Worm (Caenorhabditis elegans) whole organism, L4 larva: ENCODE results near the gene K09H11.4.

Experiments used
- R02D3.7 ChIP-seq: fragments of 150-350 bp; sonication (generic microtip); optimal IDR thresholded peaks from 3 replicates; lab custom pipeline; 2014; ENCODE audit warnings: missing biosample characterization, missing genetic modification characterization
- Y75B8A.6 ChIP-seq: fragments of 200-800 bp; sonication (Bioruptor generic); IDR thresholded peaks from 2 replicates; pipeline ENCODE4 v1.3.6; 2022; ENCODE audit warnings: missing genetic modification reagents, missing genetic modification characterization, missing compliant biosample characterization
- aha-1 ChIP-seq: fragments of 150-350 bp; peaks from one replicate; lab custom pipeline; 2014; ENCODE audit warnings: missing biosample characterization, missing genetic modification characterization
- ama-1 ChIP-seq: fragments of 150-350 bp; optimal IDR thresholded peaks from 2 replicates; lab custom pipeline; 2014; ENCODE audit warnings: inconsistent platforms, mixed read lengths
- ceh-82 ChIP-seq: sonication (generic microtip); optimal IDR thresholded peaks from 2 replicates; lab custom pipeline; 2017; ENCODE audit warnings: missing biosample characterization, missing genetic modification characterization
- ces-1 ChIP-seq: fragments of 150-350 bp; sonication (generic microtip); optimal IDR thresholded peaks from 4 replicates; lab custom pipeline; 2014; ENCODE audit warnings: missing biosample characterization, missing genetic modification reagents, missing genetic modification characterization
- ctbp-1 ChIP-seq: fragments of 200-800 bp; sonication (Bioruptor generic); IDR thresholded peaks from 2 replicates; pipeline ENCODE4 v1.3.6; 2022; ENCODE audit warnings: missing genetic modification reagents, missing genetic modification characterization, missing compliant biosample characterization
- daf-12 ChIP-seq: fragments of 150-350 bp; optimal IDR thresholded peaks from 2 replicates; lab custom pipeline; 2014; ENCODE audit warnings: missing biosample characterization, missing genetic modification reagents, missing genetic modification characterization
- daf-16 ChIP-seq, 3 experiments: sonication (generic microtip); optimal IDR thresholded peaks; 2 replicates each; lab custom pipeline; 2016 to 2017; ENCODE audit warnings: missing genetic modification characterization in 3 of 3, missing genetic modification reagents in 3 of 3, mild to moderate bottlenecking in 2 of 3, missing compliant biosample characterization in 2 of 3, missing biosample characterization in 1 of 3, moderate library complexity in 1 of 3
- dmd-6 ChIP-seq: fragments of 200-800 bp; sonication (Bioruptor generic); IDR thresholded peaks from 2 replicates; pipeline ENCODE4 v1.3.6; 2022; ENCODE audit warnings: missing genetic modification reagents, missing genetic modification characterization, missing compliant biosample characterization
- duxl-1 ChIP-seq: sonication (generic microtip); optimal IDR thresholded peaks from 2 replicates; lab custom pipeline; 2016; ENCODE audit warnings: mild to moderate bottlenecking, missing genetic modification characterization, moderate library complexity, missing compliant biosample characterization; ENCODE audit not compliant: poor library complexity
- egl-27 ChIP-seq: sonication (generic microtip); optimal IDR thresholded peaks from 3 replicates; lab custom pipeline; 2017; ENCODE audit warnings: missing biosample characterization, missing genetic modification reagents, missing genetic modification characterization
- hlh-11 ChIP-seq: fragments of 200-800 bp; sonication (Bioruptor generic); optimal IDR thresholded peaks from 2 replicates; lab custom pipeline; 2018; ENCODE audit warnings: mild to moderate bottlenecking, missing genetic modification characterization, missing compliant biosample characterization
- hlh-30 ChIP-seq: sonication (generic microtip); optimal IDR thresholded peaks from 2 replicates; lab custom pipeline; 2017; ENCODE audit warnings: antibody characterized with exemption, mild to moderate bottlenecking, missing genetic modification characterization, missing compliant biosample characterization; ENCODE audit not compliant: insufficient read depth
- hmg-1.1 ChIP-seq: fragments of 200-800 bp; sonication (Bioruptor generic); IDR thresholded peaks from 2 replicates; pipeline ENCODE4 v1.3.6; 2022; ENCODE audit warnings: missing genetic modification reagents, missing genetic modification characterization, missing compliant biosample characterization
- jun-1 ChIP-seq: fragments of 150-350 bp; optimal IDR thresholded peaks from 2 replicates; lab custom pipeline; 2014; ENCODE audit warnings: missing biosample characterization, missing genetic modification reagents, missing genetic modification characterization
- lin-38 ChIP-seq: fragments of 200-800 bp; sonication (Bioruptor generic); IDR thresholded peaks from 2 replicates; pipeline ENCODE4 v1.3.6; 2022; ENCODE audit warnings: missing genetic modification reagents, missing genetic modification characterization, missing compliant biosample characterization
- mdl-1 ChIP-seq, 2 experiments: fragments of 150-350 bp in 1 of 2; sonication (generic microtip) in 1 of 2; optimal IDR thresholded peaks; 2 replicates each; lab custom pipeline; 2014 to 2017; ENCODE audit warnings: missing biosample characterization in 2 of 2, missing genetic modification characterization in 2 of 2
- nhr-11 ChIP-seq: fragments of 150-350 bp; optimal IDR thresholded peaks from 2 replicates; lab custom pipeline; 2014; ENCODE audit warnings: missing biosample characterization, missing genetic modification characterization
- nhr-42 ChIP-seq: fragments of 200-800 bp; sonication (Bioruptor generic); IDR thresholded peaks from 2 replicates; pipeline ENCODE4 v1.3.6; 2022; ENCODE audit warnings: missing genetic modification characterization, missing compliant biosample characterization
- php-3 ChIP-seq: fragments of 200-800 bp; sonication (Bioruptor generic); IDR thresholded peaks from 2 replicates; pipeline ENCODE4 v1.3.6; 2022; ENCODE audit warnings: missing genetic modification reagents, missing genetic modification characterization, missing compliant biosample characterization
- saeg-2 ChIP-seq: fragments of 200-800 bp; sonication (Bioruptor generic); IDR thresholded peaks from 2 replicates; pipeline ENCODE4 v1.3.6; 2022; ENCODE audit warnings: missing genetic modification reagents, missing genetic modification characterization, missing compliant biosample characterization
- tag-97 ChIP-seq: fragments of 200-800 bp; sonication (Bioruptor generic); IDR thresholded peaks from 2 replicates; pipeline ENCODE4 v1.3.6; 2022; ENCODE audit warnings: missing genetic modification characterization, missing compliant biosample characterization
- unc-62 ChIP-seq, 3 experiments: fragments of 150-350 bp in 1 of 3; sonication (generic microtip); optimal IDR thresholded peaks in 2 of 3; peaks in 1 of 3; 1 replicate in 1 of 3; 2 replicates in 2 of 3; lab custom pipeline; 2014 to 2017; ENCODE audit warnings: missing biosample characterization in 3 of 3, missing genetic modification characterization in 3 of 3, missing genetic modification reagents in 3 of 3, missing genotype in 1 of 3
- vab-7 ChIP-seq: fragments of 200-800 bp; sonication (Bioruptor generic); IDR thresholded peaks from 2 replicates; pipeline ENCODE4 v1.3.6; 2022; ENCODE audit warnings: missing genetic modification reagents, missing genetic modification characterization, missing compliant biosample characterization
- zfp-2 ChIP-seq: sonication (generic microtip); optimal IDR thresholded peaks from 2 replicates; lab custom pipeline; 2016; ENCODE audit warnings: mild to moderate bottlenecking, missing genetic modification characterization, missing compliant biosample characterization
- zip-11 ChIP-seq: fragments of 200-800 bp; sonication (Bioruptor generic); IDR thresholded peaks from 2 replicates; pipeline ENCODE4 v1.3.6; 2022; ENCODE audit warnings: missing genetic modification characterization, missing compliant biosample characterization

Gene K09H11.4

ce11 chrV:5684534-5684933 is 41.8 kb downstream of the K09H11.4 start, which contains the start of the genes hmgs-1 and F25B4.4 (continued):
- TF ChIP-seq dmd-6 (GFP tag; lab: Robert Waterston, UW) (peak; percentile 80), daf-16 (GFP tag; optimal IDR thresholded peaks at IDR 0.05; lab: Kevin White, UChicago) (peak in 1 of 2 experiments; percentile 27), daf-16 (tag; optimal IDR thresholded peaks at IDR 0.05; lab: Kevin White, UChicago) (peak; percentile 33), egl-27 (tag; lab: Kevin White, UChicago) (no peak)

ce11 chrV:5682530-5682929 is 43.8 kb downstream of the K09H11.4 start, which contains the start of gene prp-39:
prp-39 (minus strand) TSS chrV:5682630.
- TF ChIP-seq duxl-1 (no peak), dmd-6 (GFP tag; lab: Robert Waterston, UW) (no peak), unc-62 (GFP tag; optimal IDR thresholded peaks at IDR 0.05 in 1 of 2; lab: Kevin White, UChicago) (no peak), unc-62 (tag; optimal IDR thresholded peaks at IDR 0.05; lab: Kevin White, UChicago) (no peak), mdl-1 (tag; optimal IDR thresholded peaks at IDR 0.05; lab: Kevin White, UChicago) (no peak), ces-1 (no peak), ama-1 (lab: Kevin White, UChicago) (peak; percentile 45), hlh-30 (tag; lab: Kevin White, UChicago) (no peak), daf-16 (GFP tag; optimal IDR thresholded peaks at IDR 0.05; lab: Kevin White, UChicago) (no peak), daf-16 (tag; optimal IDR thresholded peaks at IDR 0.05; lab: Kevin White, UChicago) (peak; percentile 1), nhr-11 (tag; lab: Kevin White, UChicago) (no peak)

ce11 chrV:5677947-5678346 is 48.4 kb downstream of the K09H11.4 start:
- no peak for TF ChIP-seq hlh-11 (tag; lab: Kevin White, UChicago)
- peak; percentile 93 for TF ChIP-seq aha-1 (tag; lab: Kevin White, UChicago)

- TF ChIP-seq unc-62 (GFP tag; optimal IDR thresholded peaks at IDR 0.05 in 1 of 2; lab: Kevin White, UChicago), result no peak
- TF ChIP-seq unc-62 (tag; optimal IDR thresholded peaks at IDR 0.05; lab: Kevin White, UChicago), result no peak
- no peak for TF ChIP-seq zfp-2 (tag; lab: Kevin White, UChicago)
- no peak for TF ChIP-seq zip-11 (GFP tag; lab: Robert Waterston, UW)
- TF ChIP-seq php-3 (GFP tag; lab: Robert Waterston, UW), result no peak
- no peak for TF ChIP-seq lin-38 (GFP tag; lab: Robert Waterston, UW)
- TF ChIP-seq vab-7 (GFP tag; lab: Robert Waterston, UW), result no peak
- TF ChIP-seq nhr-42 (GFP tag; lab: Robert Waterston, UW), result no peak
- TF ChIP-seq saeg-2 (GFP tag; lab: Robert Waterston, UW), result no peak
- no peak for TF ChIP-seq jun-1 (tag; lab: Kevin White, UChicago)
- TF ChIP-seq tag-97 (GFP tag; lab: Robert Waterston, UW), result no peak
- TF ChIP-seq ctbp-1 (GFP tag; lab: Robert Waterston, UW), result no peak
- TF ChIP-seq daf-12 (tag; lab: Kevin White, UChicago), result no peak
- no peak for TF ChIP-seq ceh-82 (tag; lab: Kevin White, UChicago)
- TF ChIP-seq hmg-1.1, result no peak
- no peak for TF ChIP-seq R02D3.7 (tag; lab: Kevin White, UChicago)
- no peak for TF ChIP-seq Y75B8A.6 (GFP tag; lab: Robert Waterston, UW)
Observed at ce11 chrV:5676011-5676410, 50.4 kb downstream of the K09H11.4 start, which contains the start of gene pqn-13. pqn-13 (minus strand) TSS chrV:5676111.
